Worm (Caenorhabditis elegans) whole organism, L2 larva: ENCODE results near the gene F32D8.3.

ENCODE experiments used
- C34F6.9 ChIP-seq: fragments of 150-350 bp; optimal IDR thresholded peaks from 2 replicates; lab custom pipeline; 2014; ENCODE audit warnings: missing biosample characterization, missing genetic modification characterization
- F13H6.1 ChIP-seq: sonication (generic microtip); optimal IDR thresholded peaks from 2 replicates; lab custom pipeline; 2016; ENCODE audit warnings: missing genetic modification characterization, missing compliant biosample characterization
- R02D3.7 ChIP-seq: fragments of 150-350 bp; optimal IDR thresholded peaks from 2 replicates; lab custom pipeline; 2014; ENCODE audit warnings: missing biosample characterization, missing genetic modification characterization
- Y55F3AM.14 ChIP-seq: fragments of 200-800 bp; sonication (Bioruptor generic); optimal IDR thresholded peaks from 2 replicates; lab custom pipeline; 2018; ENCODE audit warnings: mild to moderate bottlenecking, missing genetic modification characterization, missing compliant biosample characterization
- ZK546.5 ChIP-seq: sonication (generic microtip); optimal IDR thresholded peaks from 2 replicates; lab custom pipeline; 2017; ENCODE audit warnings: missing biosample characterization, missing genetic modification characterization
- alr-1 ChIP-seq: fragments of 150-350 bp; optimal IDR thresholded peaks from 2 replicates; lab custom pipeline; 2014; ENCODE audit warnings: missing biosample characterization, missing genetic modification characterization
- ama-1 ChIP-seq: fragments of 150-350 bp; optimal IDR thresholded peaks from 2 replicates; lab custom pipeline; 2018; ENCODE audit warnings: inconsistent platforms
- blmp-1 ChIP-seq: sonication (generic microtip); optimal IDR thresholded peaks from 2 replicates; lab custom pipeline; 2017; ENCODE audit warnings: missing genetic modification characterization, mild to moderate bottlenecking, missing compliant biosample characterization, antibody characterized with exemption, moderate library complexity; ENCODE audit not compliant: insufficient read depth
- ceh-16 ChIP-seq: fragments of 150-350 bp; optimal IDR thresholded peaks from 2 replicates; lab custom pipeline; 2014; ENCODE audit warnings: missing biosample characterization, missing genetic modification characterization
- ceh-82 ChIP-seq: fragments of 150-350 bp; optimal IDR thresholded peaks from 2 replicates; lab custom pipeline; 2014; ENCODE audit warnings: missing biosample characterization, missing genetic modification characterization
- crh-2 ChIP-seq: sonication (generic microtip); optimal IDR thresholded peaks from 2 replicates; lab custom pipeline; 2017; ENCODE audit warnings: missing biosample characterization, missing genetic modification characterization
- dmd-4 ChIP-seq: sonication (generic microtip); optimal IDR thresholded peaks from 2 replicates; lab custom pipeline; 2017; ENCODE audit warnings: missing biosample characterization, missing genetic modification characterization
- egl-27 ChIP-seq: sonication (generic microtip); optimal IDR thresholded peaks from 3 replicates; lab custom pipeline; 2017; ENCODE audit warnings: missing biosample characterization, missing genetic modification reagents, missing genetic modification characterization
- elt-1 ChIP-seq: fragments of 150-350 bp; optimal IDR thresholded peaks from 2 replicates; lab custom pipeline; 2014; ENCODE audit warnings: missing biosample characterization, missing genetic modification characterization
- elt-3 ChIP-seq: sonication (generic microtip); optimal IDR thresholded peaks from 2 replicates; lab custom pipeline; 2017; ENCODE audit warnings: missing biosample characterization, missing genetic modification characterization
- fos-1 ChIP-seq: fragments of 150-350 bp; optimal IDR thresholded peaks from 2 replicates; lab custom pipeline; 2014; ENCODE audit warnings: missing biosample characterization, missing genetic modification characterization
- gmeb-1 ChIP-seq: fragments of 150-350 bp; optimal IDR thresholded peaks from 2 replicates; lab custom pipeline; 2014; ENCODE audit warnings: missing biosample characterization, missing genetic modification characterization
- lin-11 ChIP-seq: fragments of 150-350 bp; sonication (generic microtip); optimal IDR thresholded peaks from 2 replicates; lab custom pipeline; 2014; ENCODE audit warnings: missing biosample characterization, missing genetic modification characterization, inconsistent platforms, mixed read lengths
- lin-13 ChIP-seq: fragments of 150-350 bp; optimal IDR thresholded peaks from 2 replicates; lab custom pipeline; 2014; ENCODE audit warnings: missing biosample characterization, missing genetic modification reagents, missing genetic modification characterization
- lin-39 ChIP-seq: fragments of 150-350 bp; optimal IDR thresholded peaks from 2 replicates; lab custom pipeline; 2014; ENCODE audit warnings: missing biosample characterization, missing genetic modification reagents, missing genetic modification characterization
- lsy-2 ChIP-seq, 2 experiments: fragments of 150-350 bp in 1 of 2; sonication (generic microtip) in 1 of 2; optimal IDR thresholded peaks; 2 replicates each; lab custom pipeline; 2014 to 2017; ENCODE audit warnings: missing biosample characterization in 2 of 2, missing genetic modification characterization in 2 of 2
- mab-5 ChIP-seq: fragments of 150-350 bp; optimal IDR thresholded peaks from 2 replicates; lab custom pipeline; 2014; ENCODE audit warnings: missing biosample characterization, missing genetic modification characterization
- mbf-1 ChIP-seq: sonication (generic microtip); optimal IDR thresholded peaks from 2 replicates; lab custom pipeline; 2017; ENCODE audit warnings: missing biosample characterization, missing genetic modification characterization
- mdl-1 ChIP-seq, 2 experiments: fragments of 150-350 bp in 1 of 2; sonication (generic microtip) in 1 of 2; optimal IDR thresholded peaks; 2 replicates each; lab custom pipeline; 2017; ENCODE audit warnings: missing biosample characterization in 2 of 2, missing genetic modification characterization in 2 of 2
- nhr-10 ChIP-seq: sonication (generic microtip); optimal IDR thresholded peaks from 2 replicates; lab custom pipeline; 2017; ENCODE audit warnings: missing biosample characterization, missing genetic modification characterization
- nhr-11 ChIP-seq: fragments of 150-350 bp; optimal IDR thresholded peaks from 2 replicates; lab custom pipeline; 2014; ENCODE audit warnings: missing biosample characterization, missing genetic modification characterization
- nhr-12 ChIP-seq: fragments of 150-350 bp; optimal IDR thresholded peaks from 2 replicates; lab custom pipeline; 2014; ENCODE audit warnings: missing biosample characterization, missing genetic modification characterization
- nhr-129 ChIP-seq: fragments of 150-350 bp; optimal IDR thresholded peaks from 2 replicates; lab custom pipeline; 2014; ENCODE audit warnings: missing biosample characterization, missing genetic modification characterization
- nhr-21 ChIP-seq: fragments of 150-350 bp; optimal IDR thresholded peaks from 2 replicates; lab custom pipeline; 2014; ENCODE audit warnings: missing biosample characterization, missing genetic modification characterization
- nhr-23 ChIP-seq: fragments of 150-350 bp; optimal IDR thresholded peaks from 2 replicates; lab custom pipeline; 2014; ENCODE audit warnings: missing biosample characterization, missing genetic modification reagents, missing genetic modification characterization
- nhr-237 ChIP-seq: fragments of 150-350 bp; optimal IDR thresholded peaks from 2 replicates; lab custom pipeline; 2014; ENCODE audit warnings: missing biosample characterization, missing genetic modification characterization
- nhr-25 ChIP-seq: fragments of 150-350 bp; sonication (generic microtip); optimal IDR thresholded peaks from 3 replicates; lab custom pipeline; 2014; ENCODE audit warnings: missing biosample characterization, missing genetic modification characterization
- nhr-6 ChIP-seq: fragments of 150-350 bp; optimal IDR thresholded peaks from 2 replicates; lab custom pipeline; 2014; ENCODE audit warnings: missing biosample characterization, missing genetic modification characterization
- nhr-77 ChIP-seq: fragments of 150-350 bp; optimal IDR thresholded peaks from 2 replicates; lab custom pipeline; 2014; ENCODE audit warnings: missing biosample characterization, missing genetic modification characterization
- peb-1 ChIP-seq: fragments of 150-350 bp; optimal IDR thresholded peaks from 2 replicates; lab custom pipeline; 2014; ENCODE audit warnings: missing biosample characterization, missing genetic modification characterization
- sem-4 ChIP-seq: fragments of 150-350 bp; optimal IDR thresholded peaks from 2 replicates; lab custom pipeline; 2014; ENCODE audit warnings: missing biosample characterization, missing genetic modification reagents, missing genetic modification characterization
- skn-1 ChIP-seq: sonication (generic microtip); optimal IDR thresholded peaks from 2 replicates; lab custom pipeline; 2017; ENCODE audit warnings: missing biosample characterization, missing genetic modification characterization
- sma-3 ChIP-seq: sonication (generic microtip); optimal IDR thresholded peaks from 2 replicates; lab custom pipeline; 2016; ENCODE audit warnings: missing genetic modification reagents, missing genetic modification characterization, missing compliant biosample characterization
- sma-9 ChIP-seq, 2 experiments: fragments of 150-350 bp in 1 of 2; sonication (generic microtip) in 1 of 2; optimal IDR thresholded peaks; 2 replicates each; lab custom pipeline; 2014 to 2016; ENCODE audit warnings: missing genetic modification characterization in 2 of 2, mild to moderate bottlenecking in 1 of 2, missing biosample characterization in 1 of 2, missing compliant biosample characterization in 1 of 2, missing genetic modification reagents in 1 of 2, moderate library complexity in 1 of 2
- snpc-4 ChIP-seq: fragments of 150-350 bp; optimal IDR thresholded peaks from 2 replicates; lab custom pipeline; 2014; ENCODE audit warnings: missing biosample characterization, missing genetic modification characterization
- unc-39 ChIP-seq: fragments of 150-350 bp; optimal IDR thresholded peaks from 2 replicates; lab custom pipeline; 2014; ENCODE audit warnings: missing biosample characterization, missing genetic modification characterization
- unc-55 ChIP-seq: fragments of 150-350 bp; sonication (generic microtip); optimal IDR thresholded peaks from 3 replicates; lab custom pipeline; 2014; ENCODE audit warnings: missing biosample characterization, missing genetic modification reagents, missing genetic modification characterization
- unc-62 ChIP-seq: fragments of 150-350 bp; optimal IDR thresholded peaks from 2 replicates; lab custom pipeline; 2014; ENCODE audit warnings: missing biosample characterization, missing genetic modification reagents, missing genetic modification characterization
- zag-1 ChIP-seq: fragments of 150-350 bp; optimal IDR thresholded peaks from 2 replicates; lab custom pipeline; 2014; ENCODE audit warnings: missing biosample characterization, missing genetic modification characterization
- ztf-1 ChIP-seq: fragments of 200-800 bp; sonication (Bioruptor generic); conservative IDR thresholded peaks from 2 replicates; pipeline ENCODE4 v1.3.6; 2022; ENCODE audit warnings: missing genetic modification characterization, missing compliant biosample characterization
- ztf-11 ChIP-seq: sonication (generic microtip); optimal IDR thresholded peaks from 2 replicates; lab custom pipeline; 2017; ENCODE audit warnings: missing biosample characterization, missing genetic modification characterization
- ztf-4 ChIP-seq: fragments of 150-350 bp; optimal IDR thresholded peaks from 2 replicates; lab custom pipeline; 2014; ENCODE audit warnings: missing biosample characterization, missing genetic modification characterization

The F32D8.3 gene

ce11 chrV:10870050-10870449 is 16.6 kb upstream of the F32D8.3 start:
- TF ChIP-seq fos-1 (tag; lab: Kevin White, UChicago) (peak; percentile 24), nhr-21 (tag; lab: Kevin White, UChicago) (no peak), sma-9 (GFP tag; optimal IDR thresholded peaks at IDR 0.05; lab: Kevin White, UChicago) (peak; percentile 8), sma-9 (tag; optimal IDR thresholded peaks at IDR 0.05; lab: Kevin White, UChicago) (no peak), nhr-129 (peak; percentile 64)

ce11 chrV:10871457-10871861 is 15.2 kb upstream of the F32D8.3 start:
- TF ChIP-seq ama-1 (lab: Kevin White, UChicago), result no peak
- peak; percentile 91 to 96 for TF ChIP-seq mdl-1 (tag; optimal IDR thresholded peaks at IDR 0.05; lab: Kevin White, UChicago)
- TF ChIP-seq crh-2, result peak; percentile 92
- TF ChIP-seq unc-55, result peak; percentile 83
- TF ChIP-seq alr-1 (tag; lab: Kevin White, UChicago), result no peak
- peak; percentile 86 for TF ChIP-seq C34F6.9
- TF ChIP-seq peb-1, result no peak
- no peak for TF ChIP-seq ztf-11 (tag; lab: Kevin White, UChicago)
- peak; percentile 50 for TF ChIP-seq ztf-4 (tag; lab: Kevin White, UChicago)
- peak; percentile 48 for TF ChIP-seq sma-3
- TF ChIP-seq sem-4, result peak; percentile 86
- TF ChIP-seq F13H6.1 (tag; lab: Kevin White, UChicago), result peak; percentile 95
- TF ChIP-seq nhr-11, result peak; percentile 46
- peak; percentile 86 for TF ChIP-seq fos-1 (tag; lab: Kevin White, UChicago)
- TF ChIP-seq nhr-12 (tag; lab: Kevin White, UChicago), result no peak
- no peak for TF ChIP-seq unc-62
- peak; percentile 50 for TF ChIP-seq snpc-4 (tag; lab: Kevin White, UChicago)
- no peak for TF ChIP-seq skn-1
- peak; percentile 57 for TF ChIP-seq gmeb-1 (tag; lab: Kevin White, UChicago)
- TF ChIP-seq ZK546.5 (tag; lab: Kevin White, UChicago), result no peak
- TF ChIP-seq ceh-16, result no peak
- TF ChIP-seq nhr-237 (tag; lab: Kevin White, UChicago), result no peak
- TF ChIP-seq nhr-25 (tag; lab: Kevin White, UChicago), result peak; percentile 50
- TF ChIP-seq dmd-4 (tag; lab: Kevin White, UChicago), result no peak
- peak; percentile 61 for TF ChIP-seq lin-11 (tag; lab: Kevin White, UChicago)
- TF ChIP-seq elt-1 (tag; lab: Kevin White, UChicago), result no peak
- TF ChIP-seq nhr-6, result peak; percentile 68
- peak; percentile 56 to 83 for TF ChIP-seq lsy-2 (tag; optimal IDR thresholded peaks at IDR 0.05; lab: Kevin White, UChicago)
- no peak for TF ChIP-seq lin-39 (tag; lab: Kevin White, UChicago)
- TF ChIP-seq nhr-23, result no peak
- TF ChIP-seq unc-39 (tag; lab: Kevin White, UChicago), result no peak
- peak; percentile 92 for TF ChIP-seq egl-27
- TF ChIP-seq zag-1 (tag; lab: Kevin White, UChicago), result peak; percentile 88
- no peak for TF ChIP-seq nhr-10 (tag; lab: Kevin White, UChicago)
- no peak for TF ChIP-seq elt-3 (tag; lab: Kevin White, UChicago)
- TF ChIP-seq sma-9 (GFP tag; optimal IDR thresholded peaks at IDR 0.05; lab: Kevin White, UChicago), result peak; percentile 89
- TF ChIP-seq sma-9 (tag; optimal IDR thresholded peaks at IDR 0.05; lab: Kevin White, UChicago), result no peak
- peak; percentile 93 for TF ChIP-seq nhr-129
- no peak for TF ChIP-seq R02D3.7 (tag; lab: Kevin White, UChicago)
- peak; percentile 76 for TF ChIP-seq blmp-1 (tag; lab: Kevin White, UChicago)
- no peak for TF ChIP-seq nhr-77 (tag; lab: Kevin White, UChicago)
- peak; percentile 83 for TF ChIP-seq nhr-21 (tag; lab: Kevin White, UChicago)
- TF ChIP-seq mbf-1, result no peak
- no peak for TF ChIP-seq ceh-82 (tag; lab: Kevin White, UChicago)
- TF ChIP-seq lin-13, result peak; percentile 66
- peak; percentile 12 for TF ChIP-seq mab-5
- TF ChIP-seq Y55F3AM.14 (GFP tag; lab: Kevin White, UChicago), result peak; percentile 99
- TF ChIP-seq ztf-1 (GFP tag; lab: Robert Waterston, UW), result no peak
- TF ChIP-seq, all 48 proteins: peak for 25
